Worm (Caenorhabditis elegans) whole organism, mixed stage, embryonic: ENCODE results near the gene prp-40.

Experiments used
- M03D4.4 ChIP-seq: sonication (generic microtip); optimal IDR thresholded peaks from 2 replicates; lab custom pipeline; 2017; ENCODE audit warnings: mild to moderate bottlenecking, missing genetic modification characterization, missing compliant biosample characterization
- bed-3 ChIP-seq: fragments of 200-800 bp; sonication (Bioruptor generic); optimal IDR thresholded peaks from 3 replicates; lab custom pipeline; 2018; ENCODE audit warnings: mild to moderate bottlenecking, missing genetic modification characterization, moderate library complexity, missing compliant biosample characterization
- blmp-1 ChIP-seq: fragments of 150-350 bp; optimal IDR thresholded peaks from 2 replicates; lab custom pipeline; 2014; ENCODE audit warnings: missing biosample characterization, missing genetic modification characterization
- ces-1 ChIP-seq: fragments of 150-350 bp; optimal IDR thresholded peaks from 2 replicates; lab custom pipeline; 2014; ENCODE audit warnings: missing biosample characterization, missing genetic modification reagents, missing genetic modification characterization
- cnd-1 ChIP-seq: fragments of 200-800 bp; sonication (Bioruptor generic); optimal IDR thresholded peaks from 2 replicates; lab custom pipeline; 2018; ENCODE audit warnings: mild to moderate bottlenecking, missing genetic modification characterization, missing compliant biosample characterization
- drap-1 ChIP-seq: fragments of 200-800 bp; sonication (Bioruptor generic); optimal IDR thresholded peaks from 3 replicates; lab custom pipeline; 2018; ENCODE audit warnings: mild to moderate bottlenecking, missing genetic modification characterization, missing compliant biosample characterization
- elt-1 ChIP-seq: sonication (generic microtip); optimal IDR thresholded peaks from 2 replicates; lab custom pipeline; 2017; ENCODE audit warnings: missing genetic modification characterization, mild to moderate bottlenecking, missing compliant biosample characterization, antibody characterized with exemption, moderate library complexity, borderline replicate concordance; ENCODE audit not compliant: insufficient read depth
- elt-3 ChIP-seq: fragments of 150-350 bp; optimal IDR thresholded peaks from 2 replicates; lab custom pipeline; 2014; ENCODE audit warnings: missing biosample characterization, missing genetic modification characterization
- flh-1 ChIP-seq: fragments of 200-800 bp; sonication (Bioruptor generic); optimal IDR thresholded peaks from 2 replicates; lab custom pipeline; 2018; ENCODE audit warnings: mild to moderate bottlenecking, missing genetic modification characterization, moderate library complexity, missing compliant biosample characterization
- ham-2 ChIP-seq: fragments of 200-800 bp; sonication (Bioruptor generic); optimal IDR thresholded peaks from 2 replicates; lab custom pipeline; 2018; ENCODE audit warnings: mild to moderate bottlenecking, missing genetic modification characterization, missing compliant biosample characterization
- hlh-1 ChIP-seq: fragments of 150-350 bp; optimal IDR thresholded peaks from 2 replicates; lab custom pipeline; 2014; ENCODE audit warnings: missing biosample characterization, missing genetic modification reagents, missing genetic modification characterization
- lin-13 ChIP-seq: fragments of 150-350 bp; optimal IDR thresholded peaks from 2 replicates; lab custom pipeline; 2014; ENCODE audit warnings: missing biosample characterization, missing genetic modification characterization
- lsy-2 ChIP-seq: fragments of 150-350 bp; optimal IDR thresholded peaks from 2 replicates; lab custom pipeline; 2014; ENCODE audit warnings: missing biosample characterization, missing genetic modification characterization
- mab-5 ChIP-seq: fragments of 150-350 bp; optimal IDR thresholded peaks from 2 replicates; lab custom pipeline; 2014; ENCODE audit warnings: missing biosample characterization, missing genetic modification characterization
- mep-1 ChIP-seq: fragments of 150-350 bp; optimal IDR thresholded peaks from 2 replicates; lab custom pipeline; 2017; ENCODE audit warnings: missing biosample characterization, missing genetic modification reagents, missing genetic modification characterization, inconsistent platforms
- mls-2 ChIP-seq: sonication (generic microtip); optimal IDR thresholded peaks from 2 replicates; lab custom pipeline; 2016; ENCODE audit warnings: mild to moderate bottlenecking, missing genetic modification characterization, moderate library complexity, missing compliant biosample characterization
- nhr-12 ChIP-seq: fragments of 150-350 bp; optimal IDR thresholded peaks from 2 replicates; lab custom pipeline; 2014; ENCODE audit warnings: missing biosample characterization, missing genetic modification characterization
- nhr-2 ChIP-seq: fragments of 150-350 bp; optimal IDR thresholded peaks from 2 replicates; lab custom pipeline; 2014; ENCODE audit warnings: missing biosample characterization, missing genetic modification characterization
- nhr-237 ChIP-seq: fragments of 150-350 bp; optimal IDR thresholded peaks from 2 replicates; lab custom pipeline; 2014; ENCODE audit warnings: missing biosample characterization, missing genetic modification characterization
- nhr-28 ChIP-seq: fragments of 150-350 bp; optimal IDR thresholded peaks from 2 replicates; lab custom pipeline; 2014; ENCODE audit warnings: missing biosample characterization, missing genetic modification characterization
- pha-4 ChIP-seq: fragments of 150-350 bp; optimal IDR thresholded peaks from 2 replicates; lab custom pipeline; 2018; ENCODE audit warnings: missing biosample characterization, missing genetic modification reagents, missing genetic modification characterization
- sem-2 ChIP-seq: fragments of 200-800 bp; sonication (Bioruptor generic); optimal IDR thresholded peaks from 2 replicates; lab custom pipeline; 2018; ENCODE audit warnings: mild to moderate bottlenecking, missing genetic modification characterization, missing compliant biosample characterization
- snpc-4 ChIP-seq: fragments of 150-350 bp; optimal IDR thresholded peaks from 2 replicates; lab custom pipeline; 2014; ENCODE audit warnings: missing biosample characterization, missing genetic modification characterization
- sptf-1 ChIP-seq: sonication (generic microtip); optimal IDR thresholded peaks from 2 replicates; lab custom pipeline; 2017; ENCODE audit warnings: mild to moderate bottlenecking, missing genetic modification characterization, moderate library complexity, missing compliant biosample characterization
- tbx-8 ChIP-seq: fragments of 200-800 bp; sonication (Bioruptor generic); optimal IDR thresholded peaks from 2 replicates; lab custom pipeline; 2018; ENCODE audit warnings: mild to moderate bottlenecking, missing genetic modification characterization, moderate library complexity, missing compliant biosample characterization
- unc-120 ChIP-seq: sonication (generic microtip); optimal IDR thresholded peaks from 2 replicates; lab custom pipeline; 2017; ENCODE audit warnings: missing genetic modification characterization, missing compliant biosample characterization; ENCODE audit not compliant: poor library complexity, severe bottlenecking
- unc-39 ChIP-seq: fragments of 150-350 bp; optimal IDR thresholded peaks from 2 replicates; lab custom pipeline; 2014; ENCODE audit warnings: missing biosample characterization, missing genetic modification characterization
- unc-62 ChIP-seq: fragments of 150-350 bp; optimal IDR thresholded peaks from 2 replicates; lab custom pipeline; 2014; ENCODE audit warnings: missing biosample characterization, missing genetic modification reagents, missing genetic modification characterization
- zip-8 ChIP-seq: fragments of 150-350 bp; optimal IDR thresholded peaks from 2 replicates; lab custom pipeline; 2014; ENCODE audit warnings: missing biosample characterization, missing genetic modification characterization
- ztf-11 ChIP-seq: fragments of 150-350 bp; optimal IDR thresholded peaks from 2 replicates; lab custom pipeline; 2014; ENCODE audit warnings: missing biosample characterization, missing genetic modification characterization

The prp-40 gene

DNA sequence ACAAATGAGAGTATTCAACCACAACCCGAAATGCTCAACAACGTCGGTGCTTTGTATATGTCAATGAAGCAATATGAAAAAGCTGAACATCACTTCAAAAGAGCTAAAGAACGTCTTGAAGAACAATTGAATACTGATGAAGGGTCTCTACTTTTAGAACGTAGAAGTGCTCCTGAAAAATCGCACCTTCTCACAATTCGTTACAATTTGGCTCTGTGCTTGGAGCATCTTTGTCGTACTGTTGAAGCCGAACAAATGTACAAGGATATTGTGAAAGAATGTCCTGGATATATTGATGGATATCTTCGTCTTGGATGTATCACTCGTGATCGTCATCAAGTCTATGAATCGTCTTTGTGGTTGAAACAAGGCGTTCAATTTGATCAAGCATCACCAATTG lies 27.7 kb upstream of the prp-40 start:
- no peak for TF ChIP-seq bed-3 (GFP tag; lab: Kevin White, UChicago)
- TF ChIP-seq mab-5 (tag; lab: Kevin White, UChicago), result no peak
- no peak for TF ChIP-seq pha-4 (tag; lab: Kevin White, UChicago)

DNA sequence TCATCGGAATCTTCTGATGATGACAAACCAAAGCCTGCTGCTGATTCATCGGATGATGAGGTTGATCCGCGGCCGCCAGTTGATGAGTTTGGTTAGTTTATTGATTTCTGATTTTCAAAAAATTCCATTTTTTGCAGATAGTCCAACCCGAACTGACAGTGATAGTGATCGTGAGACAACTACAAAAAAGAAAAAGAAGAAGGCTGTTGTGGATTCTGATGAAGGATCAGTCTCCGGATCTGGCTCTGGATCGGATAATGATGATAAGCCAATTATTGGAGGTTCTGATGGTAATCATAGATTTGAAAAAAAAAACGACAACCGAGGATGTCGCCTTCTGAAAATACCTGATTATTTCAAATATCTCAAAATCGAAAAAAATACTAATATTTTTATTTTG lies 25.8 kb upstream of the prp-40 start:
- TF ChIP-seq zip-8 (tag; lab: Kevin White, UChicago) (no peak), snpc-4 (tag; lab: Kevin White, UChicago) (no peak), nhr-2 (tag; lab: Kevin White, UChicago) (no peak), nhr-237 (tag; lab: Kevin White, UChicago) (no peak), hlh-1 (tag; lab: Kevin White, UChicago) (no peak), M03D4.4 (tag; lab: Kevin White, UChicago) (no peak), unc-39 (tag; lab: Kevin White, UChicago) (no peak), flh-1 (GFP tag; lab: Kevin White, UChicago) (no peak), pha-4 (tag; lab: Kevin White, UChicago) (no peak), mep-1 (tag; lab: Kevin White, UChicago) (no peak), mls-2 (tag; lab: Kevin White, UChicago) (no peak), blmp-1 (tag; lab: Kevin White, UChicago) (no peak), lsy-2 (tag; lab: Kevin White, UChicago) (no peak), drap-1 (GFP tag; lab: Kevin White, UChicago) (no peak), unc-62 (GFP tag; lab: Kevin White, UChicago) (no peak)
- TF ChIP-seq, all 35 proteins: peak for 0

DNA sequence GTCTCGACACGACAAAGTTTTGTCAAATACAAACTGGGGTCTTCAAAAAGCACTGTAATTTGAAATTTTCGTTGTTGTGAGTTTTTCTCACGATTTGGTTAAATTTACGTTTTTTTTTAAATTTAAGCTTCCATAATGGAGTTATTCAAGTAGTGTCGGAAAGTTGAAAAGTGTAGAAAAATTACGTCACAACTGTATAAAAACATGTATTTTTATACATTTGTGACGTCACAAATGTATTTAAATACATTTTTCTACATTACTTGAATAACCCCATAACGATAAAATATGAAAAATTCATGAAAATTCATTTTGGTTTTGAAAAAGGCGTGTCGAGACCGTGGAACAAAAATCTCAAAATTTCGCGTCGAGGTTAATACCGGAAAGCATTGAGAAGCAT lies 24.5 kb upstream of the prp-40 start:
- no peak for TF ChIP-seq lsy-2 (tag; lab: Kevin White, UChicago)
- peak; percentile 94 for TF ChIP-seq zip-8 (tag; lab: Kevin White, UChicago)
- TF ChIP-seq tbx-8 (GFP tag; lab: Kevin White, UChicago), result no peak
- TF ChIP-seq ztf-11 (tag; lab: Kevin White, UChicago), result no peak
- TF ChIP-seq nhr-28 (tag; lab: Kevin White, UChicago), result no peak
- no peak for TF ChIP-seq snpc-4 (tag; lab: Kevin White, UChicago)
- TF ChIP-seq, all 35 proteins: peak for 1

DNA sequence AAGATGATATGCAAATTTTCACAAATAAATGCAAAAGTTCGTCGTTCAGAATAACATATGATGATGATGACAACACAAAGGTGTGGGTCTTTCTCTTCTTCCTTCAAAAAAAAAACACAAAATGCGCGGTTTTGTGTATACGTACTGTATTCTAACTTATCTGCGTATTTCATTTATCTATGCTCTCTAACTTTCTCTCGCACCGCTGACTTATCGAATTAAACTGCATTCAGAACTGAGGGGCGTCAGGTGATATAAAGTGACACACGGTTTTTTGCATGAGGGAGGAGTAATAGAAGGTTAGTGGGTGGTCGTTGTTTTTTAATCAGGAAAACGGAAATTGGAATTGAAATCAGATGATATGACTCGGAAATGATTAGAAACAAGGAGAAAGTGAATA lies 21.6 kb upstream of the prp-40 start, which contains the start of gene sod-4:
Gene sod-4, minus strand, starts transcription at position 109 of the 400 bp plus-strand sequence.
- TF ChIP-seq unc-62 (GFP tag; lab: Kevin White, UChicago) (no peak), unc-120 (tag; lab: Kevin White, UChicago) (no peak), lsy-2 (tag; lab: Kevin White, UChicago) (no peak), nhr-2 (tag; lab: Kevin White, UChicago) (no peak), drap-1 (GFP tag; lab: Kevin White, UChicago) (no peak), bed-3 (GFP tag; lab: Kevin White, UChicago) (no peak), blmp-1 (tag; lab: Kevin White, UChicago) (no peak), mep-1 (tag; lab: Kevin White, UChicago) (no peak), elt-3 (no peak), ham-2 (no peak), tbx-8 (GFP tag; lab: Kevin White, UChicago) (no peak), nhr-237 (tag; lab: Kevin White, UChicago) (no peak), zip-8 (tag; lab: Kevin White, UChicago) (no peak), ces-1 (GFP tag; lab: Kevin White, UChicago) (no peak), M03D4.4 (tag; lab: Kevin White, UChicago) (no peak), pha-4 (tag; lab: Kevin White, UChicago) (no peak), sptf-1 (tag; lab: Kevin White, UChicago) (no peak), ztf-11 (tag; lab: Kevin White, UChicago) (no peak)

DNA sequence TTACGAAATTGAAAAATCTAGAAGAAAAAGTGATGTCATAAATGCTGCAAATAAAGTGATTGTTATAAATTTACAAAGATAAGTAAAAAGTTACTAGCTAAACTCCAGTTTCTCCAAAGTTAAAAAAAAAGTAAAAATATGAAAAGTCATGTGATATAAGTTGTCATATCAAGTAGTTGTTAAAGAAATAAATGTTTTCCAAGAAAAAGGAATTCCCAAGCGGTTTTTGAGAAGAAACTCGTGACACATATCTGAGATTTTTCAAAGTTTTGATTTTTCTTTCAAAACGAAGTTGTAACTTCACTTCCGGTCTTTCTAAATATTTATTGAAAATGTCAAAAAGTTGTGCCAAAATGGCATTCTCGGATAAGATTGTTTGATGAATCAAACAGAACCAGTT lies 20.8 kb upstream of the prp-40 start:
- TF ChIP-seq mep-1 (tag; lab: Kevin White, UChicago) (no peak), drap-1 (GFP tag; lab: Kevin White, UChicago) (no peak), pha-4 (tag; lab: Kevin White, UChicago) (no peak), lin-13 (no peak), mab-5 (tag; lab: Kevin White, UChicago) (no peak), ham-2 (no peak), elt-3 (no peak), blmp-1 (tag; lab: Kevin White, UChicago) (no peak), ztf-11 (tag; lab: Kevin White, UChicago) (no peak), sem-2 (GFP tag; lab: Kevin White, UChicago) (no peak), sptf-1 (tag; lab: Kevin White, UChicago) (no peak), unc-62 (GFP tag; lab: Kevin White, UChicago) (no peak), nhr-12 (tag; lab: Kevin White, UChicago) (no peak), M03D4.4 (tag; lab: Kevin White, UChicago) (no peak), ces-1 (GFP tag; lab: Kevin White, UChicago) (no peak), elt-1 (tag; lab: Kevin White, UChicago) (no peak), nhr-2 (tag; lab: Kevin White, UChicago) (no peak), cnd-1 (tag; lab: Kevin White, UChicago) (no peak)
